Worm (Caenorhabditis elegans): Measurements from ENCODE around the gene W10C4.1.

ce11 chrIII:179123-179592 is 27.8 kb downstream of the W10C4.1 start, which contains the start of gene F40G9.6:
- TF ChIP-seq daf-12 (tag; optimal IDR thresholded peaks at IDR 0.05) = no peak
- TF ChIP-seq ztf-11 (tag; optimal IDR thresholded peaks at IDR 0.05) = no peak
- TF ChIP-seq ama-1 (optimal IDR thresholded peaks at IDR 0.05) = no peak
- no peak for TF ChIP-seq ztf-4 (tag; optimal IDR thresholded peaks at IDR 0.05)

All from whole organism, L3 larva.